Fruit fly (Drosophila melanogaster): Measurements from ENCODE around the gene oc.
A peak's percentile ranks its signal among the peaks of the same experiment; 100 is the strongest.

oc gene

dm6 chrX:8665576-8666297, 15.3 kb upstream of the oc start (continued):
- TF ChIP-seq CG4282 (GFP tag; optimal IDR thresholded peaks at IDR 0.05), result no peak
- no peak for TF ChIP-seq en (GFP tag; optimal IDR thresholded peaks at IDR 0.05)
- TF ChIP-seq stc (GFP tag; IDR thresholded peaks at IDR 0.05), result no peak
- no peak for TF ChIP-seq CG16815 (GFP tag; optimal IDR thresholded peaks at IDR 0.05)
- no peak for TF ChIP-seq ind (GFP tag; optimal IDR thresholded peaks at IDR 0.05)
- no peak for TF ChIP-seq yki (optimal IDR thresholded peaks at IDR 0.05)
- TF ChIP-seq unc-4 (GFP tag; IDR thresholded peaks at IDR 0.05; ENCODE audit: partially characterized antibody), result no peak
- no peak for TF ChIP-seq H2.0 (GFP tag; IDR thresholded peaks at IDR 0.05)
- TF ChIP-seq CG15696 (tag; optimal IDR thresholded peaks at IDR 0.05), result peak; percentile 66
- no peak for TF ChIP-seq Hmr (GFP tag; optimal IDR thresholded peaks at IDR 0.05)
- TF ChIP-seq CG3065 (GFP tag; optimal IDR thresholded peaks at IDR 0.05), result no peak
- no peak for TF ChIP-seq Atf3 (GFP tag; optimal IDR thresholded peaks at IDR 0.05)
- TF ChIP-seq fu2 (GFP tag; optimal IDR thresholded peaks at IDR 0.05), result no peak
- no peak for TF ChIP-seq HLHmδ (GFP tag; optimal IDR thresholded peaks at IDR 0.05)
- no peak for TF ChIP-seq CG31441 (GFP tag; IDR thresholded peaks at IDR 0.05)
- TF ChIP-seq BtbVII (GFP tag; optimal IDR thresholded peaks at IDR 0.05), result no peak
- no peak for TF ChIP-seq CG13624 (GFP tag; optimal IDR thresholded peaks at IDR 0.05)
- no peak for TF ChIP-seq gcm (GFP tag; optimal IDR thresholded peaks at IDR 0.05)
- no peak for TF ChIP-seq mirr (GFP tag; optimal IDR thresholded peaks at IDR 0.05)
- peak; percentile 50 for TF ChIP-seq zen (tag; optimal IDR thresholded peaks at IDR 0.05)
- no peak for TF ChIP-seq CG10654 (GFP tag; optimal IDR thresholded peaks at IDR 0.05)
- TF ChIP-seq HLH3B (GFP tag; IDR thresholded peaks at IDR 0.05), result no peak
- TF ChIP-seq CG17829 (tag; optimal IDR thresholded peaks at IDR 0.05), result peak; percentile 37
- no peak for TF ChIP-seq Myb (GFP tag; optimal IDR thresholded peaks at IDR 0.05)
- peak; percentile 47 for TF ChIP-seq gem (tag; optimal IDR thresholded peaks at IDR 0.05)
- TF ChIP-seq Hr78 (GFP tag; optimal IDR thresholded peaks at IDR 0.05), result no peak
- no peak for TF ChIP-seq CG13775 (GFP tag; optimal IDR thresholded peaks at IDR 0.05)
- no peak for TF ChIP-seq hth (optimal IDR thresholded peaks at IDR 0.05)
- TF ChIP-seq CG1024 (GFP tag; IDR thresholded peaks at IDR 0.05), result no peak
- TF ChIP-seq CG9609 (GFP tag; optimal IDR thresholded peaks at IDR 0.05), result no peak
- TF ChIP-seq CG10979 (tag; optimal IDR thresholded peaks at IDR 0.05), result peak; percentile 34
- peak; percentile 15 for TF ChIP-seq unpg (GFP tag; optimal IDR thresholded peaks at IDR 0.05)
- no peak for TF ChIP-seq gsb (GFP tag; IDR thresholded peaks at IDR 0.05)
- no peak for TF ChIP-seq fd64A (GFP tag; optimal IDR thresholded peaks at IDR 0.05)
- TF ChIP-seq Atf6 (GFP tag; IDR thresholded peaks at IDR 0.05), result no peak
- peak; percentile 12 for TF ChIP-seq ac (GFP tag; optimal IDR thresholded peaks at IDR 0.05)
- no peak for TF ChIP-seq Dll (GFP tag; IDR thresholded peaks at IDR 0.05; ENCODE audit: partially characterized antibody)
- TF ChIP-seq CG11695 (GFP tag; IDR thresholded peaks at IDR 0.05), result no peak
- TF ChIP-seq Hsf (GFP tag; optimal IDR thresholded peaks at IDR 0.05), result no peak
- no peak for TF ChIP-seq Ptx1 (GFP tag; IDR thresholded peaks at IDR 0.05)
- peak; percentile 51 for TF ChIP-seq oc (tag; optimal IDR thresholded peaks at IDR 0.05)
- TF ChIP-seq D19A (tag; optimal IDR thresholded peaks at IDR 0.05), result no peak
- no peak for TF ChIP-seq Doc2 (GFP tag; IDR thresholded peaks at IDR 0.05)
- peak; percentile 5 for TF ChIP-seq grau (tag; optimal IDR thresholded peaks at IDR 0.05)
- TF ChIP-seq Mrtf (GFP tag; IDR thresholded peaks at IDR 0.05), result no peak
- no peak for TF ChIP-seq Chrac-16 (GFP tag; optimal IDR thresholded peaks at IDR 0.05)
- no peak for TF ChIP-seq Vsx1 (GFP tag; optimal IDR thresholded peaks at IDR 0.05)
- TF ChIP-seq CG11504 (tag; optimal IDR thresholded peaks at IDR 0.05), result peak; percentile 2
- TF ChIP-seq twi (tag; optimal IDR thresholded peaks at IDR 0.05), result no peak
- TF ChIP-seq sens-2 (GFP tag; IDR thresholded peaks at IDR 0.05), result no peak
- TF ChIP-seq fd96Cb (tag; optimal IDR thresholded peaks at IDR 0.05), result no peak
